Fruit fly (Drosophila melanogaster) whole organism, embryonic: ENCODE results near the gene CG11581.

Source experiments
- CG10366 ChIP-seq: fragments of 200-800 bp; sonication (Bioruptor generic); IDR thresholded peaks from 2 replicates; pipeline ENCODE4 v1.3.6; 2022; ENCODE audit warnings: missing biosample characterization, missing genetic modification characterization
- HHEX ChIP-seq: fragments of 200-800 bp; sonication (Bioruptor generic); optimal IDR thresholded peaks from 3 replicates; lab custom pipeline; 2017; ENCODE audit warnings: missing biosample characterization, mild to moderate bottlenecking, missing genetic modification characterization, missing genetic modification reagents
- Med ChIP-seq: fragments of 200-800 bp; sonication (Bioruptor generic); peaks from one replicate; lab custom pipeline; 2016; ENCODE audit warnings: missing biosample characterization, missing genetic modification characterization, mild to moderate bottlenecking, inconsistent platforms, moderate library complexity
- Sox102F ChIP-seq: fragments of 200-800 bp; sonication (Bioruptor generic); optimal IDR thresholded peaks from 2 replicates; lab custom pipeline; 2018; ENCODE audit warnings: missing biosample characterization, mild to moderate bottlenecking, missing genetic modification characterization, moderate library complexity
- chinmo ChIP-seq: fragments of 200-800 bp; sonication (Bioruptor generic); IDR thresholded peaks from 4 replicates; pipeline ENCODE4 v1.3.6; 2022; ENCODE audit warnings: missing biosample characterization, missing genetic modification characterization; ENCODE audit not compliant: partially characterized antibody
- dmrt11E ChIP-seq: fragments of 200-800 bp; sonication (Bioruptor generic); optimal IDR thresholded peaks from 3 replicates; lab custom pipeline; 2018; ENCODE audit warnings: missing biosample characterization, mild to moderate bottlenecking, missing genetic modification characterization, moderate library complexity
- hkb ChIP-seq, 2 experiments: fragments of 200-800 bp in 1 of 2; fragments of >200 bp in 1 of 2; sonication (Bioruptor generic) in 1 of 2; IDR thresholded peaks in 1 of 2; optimal IDR thresholded peaks in 1 of 2; 2 replicates each; pipeline versions ENCODE4 v1.3.6 to Lab custom; 2017 to 2022; ENCODE audit warnings: missing biosample characterization in 1 of 2, missing genetic modification characterization in 1 of 2
- klu ChIP-seq: fragments of 200-800 bp; sonication (Bioruptor generic); IDR thresholded peaks from 2 replicates; pipeline ENCODE4 v1.3.6; 2022; ENCODE audit warnings: missing biosample characterization, missing genetic modification characterization
- slou ChIP-seq: fragments of 200-800 bp; sonication (Bioruptor generic); optimal IDR thresholded peaks from 3 replicates; lab custom pipeline; 2016; ENCODE audit warnings: missing biosample characterization, missing genetic modification characterization
- usp ChIP-seq: fragments of >200 bp; optimal IDR thresholded peaks from 2 replicates; lab custom pipeline; 2017; ENCODE audit warnings: missing biosample characterization, missing genetic modification characterization

DNA sequence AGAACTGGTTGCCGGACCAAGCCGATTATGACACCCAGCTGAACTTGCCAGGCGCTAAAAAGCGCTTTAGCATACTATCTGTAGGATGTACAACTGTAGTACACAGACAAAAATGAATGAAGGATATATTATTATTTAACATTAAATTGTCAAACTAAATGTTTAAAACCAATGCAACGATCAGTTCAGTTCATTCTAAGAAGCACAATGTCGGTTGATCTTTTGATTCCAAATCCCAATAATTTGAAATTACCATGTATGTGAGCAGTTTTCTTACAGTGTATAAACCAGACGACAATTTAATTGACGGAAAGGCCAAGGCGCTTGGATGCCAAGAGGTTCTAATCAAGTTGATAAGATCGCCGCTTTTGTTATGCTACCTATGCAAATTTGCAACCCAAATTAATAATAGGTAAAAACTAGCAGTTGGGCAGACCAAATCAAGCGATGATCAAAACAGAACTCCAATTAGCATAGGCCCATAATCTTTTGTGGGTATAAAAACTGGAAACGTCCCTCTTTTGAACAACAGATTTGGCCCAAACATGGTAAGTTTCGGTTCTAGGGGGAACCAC, 7.6 kb upstream of the CG11581 start, which contains the start of gene CG12480:
- TF ChIP-seq hkb (optimal IDR thresholded peaks at IDR 0.05; lab: Kevin White, UChicago) (no peak), hkb (GFP tag; IDR thresholded peaks at IDR 0.05; lab: Robert Waterston, UW) (0 out of 2 replicates have a peak, but pooled peaks have one; percentile 25), chinmo (GFP tag; lab: Robert Waterston, UW) (no peak), Med (peak; percentile 90), HHEX (peak; percentile 46), CG10366 (peak; percentile 25; the same call in 1 of the 2 replicates), slou (GFP tag; lab: Kevin White, UChicago) (peak; percentile 33), usp (GFP tag; lab: Kevin White, UChicago) (no peak), Sox102F (GFP tag; lab: Kevin White, UChicago) (no peak), klu (no peak), dmrt11E (no peak)
